Worm (Caenorhabditis elegans): ENCODE results near the gene pccb-1.

- TF ChIP-seq snpc-4 (tag; optimal IDR thresholded peaks at IDR 0.05), result no peak
- TF ChIP-seq lsy-2 (tag; optimal IDR thresholded peaks at IDR 0.05), result no peak
- no peak for TF ChIP-seq nhr-237 (tag; optimal IDR thresholded peaks at IDR 0.05)
Measured at ce11 chrX:3139516-3140301, 50.4 kb downstream of the pccb-1 start.

Measured in whole organism, mixed stage, embryonic.